Worm (Caenorhabditis elegans): ENCODE results near the gene F33A8.7.

F33A8.7 gene

DNA sequence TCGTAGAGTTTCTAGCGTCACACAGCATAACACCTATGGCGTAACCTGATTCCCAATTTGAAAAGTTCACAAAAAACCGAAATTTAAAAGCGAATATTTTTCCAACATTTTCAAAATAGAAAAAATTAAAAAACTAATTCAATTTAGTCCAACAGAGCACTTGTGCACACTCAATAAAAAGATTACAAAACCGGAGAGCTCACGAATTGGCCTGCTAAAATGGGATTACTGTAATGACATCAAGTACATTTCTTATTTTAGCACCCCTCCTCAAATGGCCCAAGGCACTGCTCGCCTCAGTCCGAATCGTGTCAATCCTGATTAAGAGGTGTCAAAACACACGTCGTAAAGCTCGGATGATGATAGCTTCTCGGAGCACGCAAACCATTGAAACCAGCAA, 7.3 kb upstream of the F33A8.7 start:
- no peak for TF ChIP-seq unc-62 (GFP tag; optimal IDR thresholded peaks at IDR 0.05)

DNA sequence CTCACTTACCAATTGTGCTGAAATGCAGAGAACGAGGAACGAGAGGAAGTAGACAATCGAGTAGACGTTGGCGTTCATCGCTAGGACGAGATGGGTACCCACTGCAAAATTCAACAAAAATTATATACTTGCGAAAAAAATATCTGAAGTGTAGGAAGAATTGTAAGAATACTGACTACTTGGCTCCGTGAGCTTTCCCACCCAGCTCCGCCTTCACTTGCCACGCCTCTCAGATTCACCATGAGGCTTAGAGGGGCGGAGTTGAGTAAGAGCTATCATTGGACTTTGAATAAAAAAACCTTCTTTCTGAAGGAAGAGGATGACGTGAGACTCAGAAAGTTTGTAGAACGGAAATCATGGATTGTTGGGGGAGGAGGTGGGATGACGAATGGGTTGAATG, 4.8 kb upstream of the F33A8.7 start, which contains the start of gene nlp-18:
nlp-18 (minus strand) TSS at position 101 of the 400 bp plus-strand sequence.
- TF ChIP-seq unc-62 (GFP tag; optimal IDR thresholded peaks at IDR 0.05) = no peak

DNA sequence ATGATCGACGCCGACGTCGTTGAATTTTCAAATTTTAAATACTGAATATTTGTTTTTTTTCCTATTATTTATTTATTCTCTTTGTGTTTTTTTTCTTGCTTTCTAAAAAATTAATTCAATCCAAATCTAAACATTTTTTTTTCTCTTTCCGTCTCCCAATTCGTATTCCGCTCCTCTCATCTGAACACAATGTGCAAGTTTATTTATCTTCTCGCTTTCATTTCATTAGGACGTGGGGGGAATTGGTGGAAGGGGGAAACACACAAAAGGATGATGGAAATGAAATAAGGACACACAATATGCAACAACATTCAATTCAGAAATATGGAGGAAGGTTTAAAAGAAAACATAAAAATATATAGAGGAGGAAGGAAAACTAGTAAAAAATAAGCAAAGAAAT, 2.3 kb upstream of the F33A8.7 start:
- no peak for TF ChIP-seq unc-62 (GFP tag; optimal IDR thresholded peaks at IDR 0.05)

DNA sequence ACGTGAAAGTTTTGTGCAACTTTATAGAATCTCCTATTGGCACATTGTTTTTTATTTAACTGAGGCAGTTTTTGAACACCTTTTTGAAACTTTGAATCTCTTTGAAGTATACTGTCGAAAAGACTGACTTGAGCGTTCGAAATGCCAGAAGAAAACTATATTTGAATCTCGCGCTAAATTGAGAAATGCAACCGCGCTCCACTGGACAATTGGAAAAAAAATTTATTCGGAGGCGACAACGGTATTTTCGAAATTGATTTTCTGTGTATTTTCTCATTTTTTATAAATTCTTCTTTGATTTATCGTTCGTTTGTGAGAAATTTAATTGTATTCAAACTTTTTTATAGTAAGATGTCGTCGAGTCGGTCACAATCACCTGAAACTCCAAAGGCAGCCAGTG, 3.4 kb downstream of the F33A8.7 start, which contains the start of gene let-858:
let-858 (plus strand) TSS at position 348 of the 400 bp plus-strand sequence.
- no peak for TF ChIP-seq unc-62 (GFP tag; optimal IDR thresholded peaks at IDR 0.05)

DNA sequence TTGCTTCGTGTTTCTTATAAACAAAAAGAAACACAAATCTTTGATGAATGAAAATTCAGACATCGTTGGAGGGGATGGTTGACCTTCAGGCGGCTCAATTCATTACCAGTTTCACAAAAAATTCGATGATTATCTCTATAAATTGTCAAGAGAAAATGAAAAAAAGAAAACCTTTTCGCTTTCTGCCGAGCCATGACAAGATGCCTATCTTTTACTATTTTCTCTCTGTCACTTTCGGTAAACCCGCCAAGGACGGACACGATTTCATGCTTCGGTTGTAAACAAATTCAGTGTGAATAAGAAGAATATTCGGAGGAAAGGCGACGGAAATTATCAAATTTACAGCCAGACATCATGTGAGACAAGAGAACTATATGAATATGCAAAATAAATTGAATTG, 4.8 kb downstream of the F33A8.7 start:
- no peak for TF ChIP-seq unc-62 (GFP tag; optimal IDR thresholded peaks at IDR 0.05)

DNA sequence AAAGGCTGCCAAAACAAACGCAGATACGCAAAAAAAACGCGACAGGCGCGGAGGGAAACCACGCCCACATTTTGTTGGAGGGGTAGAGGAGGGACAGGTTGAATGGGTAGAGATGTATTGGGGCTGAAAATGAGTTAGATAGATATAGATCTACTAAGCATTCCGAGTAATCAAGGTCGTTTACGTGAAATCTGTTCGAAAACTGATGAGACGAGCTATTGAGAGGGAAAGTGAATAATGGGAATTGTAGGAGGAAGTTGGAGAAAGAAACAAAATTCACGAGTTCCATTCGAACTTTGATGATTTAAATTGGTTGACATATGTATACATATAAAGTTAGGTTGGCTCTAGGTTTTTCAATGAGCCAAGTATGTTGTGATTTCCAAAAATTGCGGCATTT, 8.6 kb downstream of the F33A8.7 start:
- TF ChIP-seq unc-62 (GFP tag; optimal IDR thresholded peaks at IDR 0.05) = no peak

DNA sequence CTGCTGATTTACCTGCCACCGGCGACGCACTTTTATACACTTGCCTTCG, 8.8 kb downstream of the F33A8.7 start, which contains the start of gene ram-2:
ram-2 (minus strand) TSS at position 47 of the 49 bp plus-strand sequence.
- no peak for TF ChIP-seq unc-62 (GFP tag; optimal IDR thresholded peaks at IDR 0.05)

DNA sequence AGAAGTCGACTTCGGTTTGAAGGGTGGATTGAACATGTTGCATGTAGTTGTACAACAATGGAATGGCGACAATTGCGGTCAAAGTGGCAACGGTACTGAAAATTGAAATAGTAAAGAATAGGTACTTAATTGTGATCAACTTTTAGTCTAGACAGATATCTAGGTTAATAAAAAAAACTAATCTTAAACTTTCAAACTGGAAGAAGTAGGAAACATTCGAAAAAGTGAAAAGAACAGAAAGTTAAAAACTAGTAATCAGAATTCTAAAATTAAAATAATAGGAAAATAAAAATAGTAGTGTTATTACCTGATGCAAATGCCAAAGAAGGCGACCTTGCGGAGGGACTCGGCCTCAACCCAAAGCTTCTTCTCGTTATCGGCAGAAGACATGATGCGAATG, 9.0 kb downstream of the F33A8.7 start:
- no peak for TF ChIP-seq unc-62 (GFP tag; optimal IDR thresholded peaks at IDR 0.05)

DNA sequence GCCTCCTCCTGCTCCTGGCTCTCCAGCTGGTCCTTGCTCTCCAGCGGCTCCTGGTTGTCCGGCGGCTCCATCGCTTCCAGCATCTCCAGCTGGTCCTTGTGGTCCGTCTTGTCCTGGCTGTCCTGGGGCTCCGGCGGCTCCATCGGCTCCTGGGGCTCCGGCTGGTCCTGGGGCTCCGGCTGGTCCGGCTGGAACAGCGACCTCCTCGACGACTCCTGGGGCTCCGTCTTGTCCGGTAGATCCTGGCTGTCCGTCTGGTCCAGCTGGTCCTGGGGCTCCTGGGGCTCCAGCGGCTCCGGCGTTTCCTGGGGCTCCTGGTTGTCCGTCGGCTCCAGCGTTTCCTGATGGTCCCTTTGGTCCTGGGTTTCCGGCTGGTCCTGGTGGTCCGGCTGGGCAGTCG, 9.7 kb downstream of the F33A8.7 start:
- no peak for TF ChIP-seq unc-62 (GFP tag; optimal IDR thresholded peaks at IDR 0.05)

DNA sequence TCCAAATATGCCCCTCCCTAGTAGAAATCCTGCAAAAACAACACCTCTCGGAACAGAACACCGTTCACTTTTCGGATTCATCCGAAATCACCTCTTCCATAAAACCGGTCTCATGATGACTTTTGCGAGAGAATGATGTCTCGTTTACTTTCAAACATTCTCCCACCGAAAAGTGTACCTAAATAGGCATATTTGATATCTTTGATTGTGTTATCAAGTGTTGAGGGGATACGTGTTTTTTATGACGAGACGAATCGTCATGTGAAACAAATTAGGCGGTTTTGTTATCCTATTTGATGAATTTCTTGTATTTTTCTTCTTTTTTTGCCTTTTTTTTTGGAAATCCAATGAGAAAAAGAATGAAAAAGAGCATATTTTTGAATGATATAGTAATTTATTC, 10.3 kb downstream of the F33A8.7 start:
- no peak for TF ChIP-seq unc-62 (GFP tag; optimal IDR thresholded peaks at IDR 0.05)

DNA sequence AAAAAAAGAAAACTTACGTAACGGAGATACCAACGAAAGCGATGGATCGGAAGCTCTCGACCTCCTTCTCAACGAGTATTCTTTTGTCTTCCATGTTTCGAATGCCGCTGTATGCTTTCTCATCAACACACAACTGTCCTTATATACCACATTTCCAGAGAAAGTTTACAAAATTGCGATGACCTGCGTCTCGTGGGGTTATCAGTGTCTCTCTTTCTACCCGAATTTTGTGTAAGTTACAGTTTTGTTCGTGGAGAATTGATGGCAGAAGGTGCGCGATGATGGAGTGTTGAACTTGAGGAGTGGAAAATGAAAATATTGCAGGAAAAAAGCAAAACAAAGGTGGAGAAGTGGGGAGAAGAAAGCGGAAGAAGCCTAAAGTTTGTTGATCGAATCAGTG, 11.8 kb downstream of the F33A8.7 start, which contains the start of gene col-81:
col-81 (minus strand) TSS at position 101 of the 400 bp plus-strand sequence.
- TF ChIP-seq unc-62 (GFP tag; optimal IDR thresholded peaks at IDR 0.05) = no peak

DNA sequence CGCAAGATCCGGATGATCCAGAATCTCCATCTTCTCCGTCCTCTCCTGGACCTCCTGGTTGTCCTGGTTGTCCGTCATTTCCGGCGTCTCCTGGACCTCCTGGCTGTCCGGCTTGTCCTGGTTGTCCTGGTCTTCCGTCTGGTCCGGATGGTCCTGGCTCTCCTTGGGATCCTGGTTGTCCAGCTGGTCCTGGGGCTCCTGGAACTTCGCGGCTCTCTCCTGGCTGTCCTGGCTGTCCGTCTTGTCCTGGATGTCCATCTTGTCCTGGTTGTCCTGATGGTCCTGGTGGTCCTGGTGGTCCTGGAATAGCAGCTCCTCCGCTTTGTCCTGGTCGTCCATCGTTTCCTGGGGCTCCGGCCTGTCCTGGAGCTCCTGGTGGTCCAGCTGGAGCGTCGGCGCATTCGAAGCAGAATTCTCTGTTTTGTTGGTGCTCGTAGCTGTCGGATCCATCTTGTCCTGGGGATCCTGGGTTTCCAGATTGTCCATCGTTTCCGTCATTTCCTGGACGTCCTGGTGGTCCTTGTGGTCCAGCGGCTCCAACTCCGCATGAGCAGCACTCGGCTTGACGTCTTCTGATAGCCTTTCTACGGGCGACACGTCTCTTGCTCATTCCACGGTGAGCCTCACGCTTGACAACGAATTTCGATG, 12.8 kb downstream of the F33A8.7 start:
- no peak for TF ChIP-seq unc-62 (GFP tag; optimal IDR thresholded peaks at IDR 0.05)

DNA sequence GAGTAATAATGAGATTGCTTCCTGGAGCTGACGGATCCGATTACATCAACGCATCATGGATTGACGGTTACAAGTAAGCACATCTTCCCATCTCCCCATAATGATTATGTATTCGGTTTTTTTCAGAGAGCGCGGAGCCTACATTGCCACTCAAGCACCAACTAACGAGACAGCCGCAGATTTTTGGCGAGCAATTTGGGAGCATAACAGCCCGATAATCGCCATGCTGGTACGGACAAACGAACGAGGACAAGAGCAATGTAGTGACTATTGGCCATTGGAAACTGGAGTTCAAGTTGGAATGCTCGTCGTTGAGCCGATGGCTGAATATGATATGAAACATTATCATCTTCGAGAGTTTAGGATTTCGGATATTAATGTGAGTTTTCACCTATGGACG, 14.6 kb downstream of the F33A8.7 start:
- no peak for TF ChIP-seq unc-62 (GFP tag; optimal IDR thresholded peaks at IDR 0.05)

DNA sequence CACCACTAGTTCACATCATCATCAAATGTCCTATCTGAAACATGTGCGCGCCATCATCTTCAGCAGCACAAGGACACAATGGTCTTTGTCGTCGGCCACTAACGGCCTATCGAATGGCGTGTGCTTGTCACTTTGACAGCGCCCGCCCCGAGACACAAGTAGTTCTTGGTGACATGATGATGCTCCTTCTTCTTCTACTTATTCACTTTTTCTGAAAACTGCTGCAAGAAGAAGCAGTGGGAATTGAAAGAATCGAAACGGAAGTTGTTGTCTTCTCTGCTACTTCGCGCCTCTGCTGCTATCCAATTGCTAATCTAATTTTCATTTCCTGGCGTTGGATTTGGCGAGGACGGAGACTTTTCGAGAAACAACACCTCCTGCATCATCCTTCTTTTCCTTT, 21.1 kb downstream of the F33A8.7 start:
- no peak for TF ChIP-seq unc-62 (GFP tag; optimal IDR thresholded peaks at IDR 0.05)

DNA sequence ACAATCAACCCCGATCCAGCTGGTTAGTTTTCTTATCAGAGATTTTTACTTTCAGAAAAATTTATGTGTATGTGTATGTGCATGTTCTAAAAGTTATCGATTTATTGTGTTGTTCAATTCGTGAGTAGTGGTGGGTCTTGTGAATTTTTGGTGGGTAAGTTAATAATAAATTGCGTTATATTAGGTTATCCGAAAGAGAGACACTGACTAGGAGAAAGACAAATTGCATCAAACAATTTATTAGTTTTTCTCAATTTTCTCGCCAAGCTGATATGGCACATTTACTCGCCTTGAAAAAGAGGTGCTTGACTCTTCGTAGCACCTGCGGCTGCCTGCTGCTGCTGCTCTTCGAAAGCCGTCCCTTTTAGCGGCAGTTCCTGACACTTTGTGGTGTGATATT, 26.4 kb downstream of the F33A8.7 start:
- no peak for TF ChIP-seq unc-62 (GFP tag; optimal IDR thresholded peaks at IDR 0.05)

DNA sequence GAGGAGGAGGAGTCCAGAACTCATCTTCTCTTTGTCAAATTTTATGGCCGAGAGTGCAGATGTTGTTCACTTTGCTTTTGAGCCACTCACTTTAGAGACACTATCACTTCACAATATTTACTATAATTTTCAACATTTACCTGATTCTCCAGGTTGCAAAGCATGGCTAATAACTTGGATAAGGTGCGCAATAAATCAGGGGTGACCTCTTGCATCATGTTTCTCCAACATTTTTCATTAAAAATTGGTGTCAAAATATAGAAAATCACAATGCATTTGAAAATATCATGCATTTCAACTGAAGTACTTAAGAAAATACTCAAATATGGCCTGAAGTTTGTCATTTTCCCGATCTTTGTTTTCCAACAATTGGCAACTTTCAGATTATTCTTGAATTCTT, 29.9 kb downstream of the F33A8.7 start:
- no peak for TF ChIP-seq unc-62 (GFP tag; optimal IDR thresholded peaks at IDR 0.05)

DNA sequence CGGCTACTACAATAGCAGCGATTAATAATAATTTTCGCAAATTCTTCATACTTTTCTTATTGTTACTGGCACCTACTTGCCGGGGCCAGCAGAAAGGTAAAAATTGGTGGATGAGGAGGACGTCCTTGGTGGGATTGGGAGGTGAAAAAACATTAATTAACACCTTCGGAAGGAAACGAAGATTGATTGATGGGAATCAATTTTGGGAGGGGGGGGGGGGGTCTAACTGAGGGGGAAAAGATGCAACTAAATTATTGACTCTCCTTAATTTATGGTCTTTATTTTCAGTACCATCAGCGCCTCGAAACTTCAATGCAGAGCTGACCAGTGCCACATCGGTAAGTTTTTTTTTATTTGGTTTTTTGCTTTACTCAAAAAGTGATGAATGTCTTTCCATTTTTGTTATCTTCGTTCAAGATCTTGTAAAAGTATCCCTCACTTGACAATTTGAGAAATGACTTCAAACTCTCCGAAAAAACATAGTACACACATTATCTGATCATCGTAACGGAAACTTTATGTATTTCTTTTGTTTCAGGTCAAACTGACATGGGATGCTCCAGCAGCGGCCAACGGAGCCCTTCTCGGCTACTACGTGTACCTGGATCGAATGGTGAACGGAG, 31.7 kb downstream of the F33A8.7 start:
- TF ChIP-seq unc-62 (GFP tag; optimal IDR thresholded peaks at IDR 0.05) = no peak

DNA sequence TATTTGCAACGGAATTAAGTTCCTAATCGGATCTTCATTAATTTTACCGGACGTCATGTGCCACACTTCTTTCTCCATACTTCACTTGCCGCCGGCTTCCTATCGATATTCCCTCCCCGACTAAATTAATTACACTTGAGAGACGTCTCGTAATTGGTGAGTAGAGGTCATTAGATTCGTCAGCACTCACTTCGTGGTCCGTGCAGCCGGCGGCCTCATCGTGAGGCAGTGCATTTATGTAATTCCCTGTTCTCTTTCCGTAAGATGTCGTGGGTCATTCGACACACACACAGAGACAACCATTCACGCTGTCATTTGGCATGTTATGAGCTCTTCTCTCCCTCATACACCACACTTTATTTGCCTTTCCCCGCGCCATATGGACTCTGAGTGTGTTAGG, 34.9 kb downstream of the F33A8.7 start:
- TF ChIP-seq unc-62 (GFP tag; optimal IDR thresholded peaks at IDR 0.05) = no peak

All from whole organism, dauer.